Worm (Caenorhabditis elegans): ENCODE data around the gene C54F6.3.

C54F6.3 gene

DNA sequence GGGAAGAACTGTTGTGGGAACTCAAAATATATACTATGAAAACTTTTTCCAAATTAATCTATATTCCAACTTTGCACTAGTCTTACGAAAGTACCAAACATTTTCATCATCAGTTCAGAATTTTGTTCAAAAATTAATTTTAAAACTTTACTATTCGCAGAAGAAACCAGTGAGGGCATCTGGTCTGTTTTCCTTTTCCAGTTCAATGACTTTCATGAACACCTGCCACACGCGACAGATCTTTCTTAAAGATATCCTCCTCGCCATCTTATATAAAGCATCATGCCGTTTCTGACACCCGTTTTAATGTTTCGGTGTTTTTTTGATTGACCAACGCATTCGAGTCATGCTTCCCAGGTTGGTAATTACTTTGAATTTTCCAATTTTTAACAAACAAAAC is at the start of gene C54F6.3:
Gene C54F6.3, plus strand, starts transcription at position 301 of the 400 bp plus-strand sequence.
- TF ChIP-seq flt-1 (GFP tag; IDR thresholded peaks at IDR 0.05) (no peak), hnd-1 (tag; optimal IDR thresholded peaks at IDR 0.05) (no peak), tbx-11 (GFP tag; IDR thresholded peaks at IDR 0.05) (no peak), ceh-36 (tag; optimal IDR thresholded peaks at IDR 0.05) (no peak), B0310.2 (tag; optimal IDR thresholded peaks at IDR 0.05) (no peak), hmg-4 (GFP tag; optimal IDR thresholded peaks at IDR 0.05) (no peak), hmbx-1 (tag; optimal IDR thresholded peaks at IDR 0.05) (no peak), ceh-13 (GFP tag; optimal IDR thresholded peaks at IDR 0.05) (no peak), pes-1 (GFP tag; IDR thresholded peaks at IDR 0.05) (no peak), scrt-1 (GFP tag; IDR thresholded peaks at IDR 0.05) (no peak), tbx-37 (GFP tag; conservative IDR thresholded peaks at IDR 0.05) (no peak), aly-1 (tag; optimal IDR thresholded peaks at IDR 0.05) (no peak), ama-1 (optimal IDR thresholded peaks at IDR 0.05) (no peak), sea-1 (GFP tag; conservative IDR thresholded peaks at IDR 0.05) (no peak), ets-7 (tag; optimal IDR thresholded peaks at IDR 0.05) (no peak), tra-4 (tag; optimal IDR thresholded peaks at IDR 0.05) (no peak), F13C5.2 (tag; optimal IDR thresholded peaks at IDR 0.05) (no peak)

DNA sequence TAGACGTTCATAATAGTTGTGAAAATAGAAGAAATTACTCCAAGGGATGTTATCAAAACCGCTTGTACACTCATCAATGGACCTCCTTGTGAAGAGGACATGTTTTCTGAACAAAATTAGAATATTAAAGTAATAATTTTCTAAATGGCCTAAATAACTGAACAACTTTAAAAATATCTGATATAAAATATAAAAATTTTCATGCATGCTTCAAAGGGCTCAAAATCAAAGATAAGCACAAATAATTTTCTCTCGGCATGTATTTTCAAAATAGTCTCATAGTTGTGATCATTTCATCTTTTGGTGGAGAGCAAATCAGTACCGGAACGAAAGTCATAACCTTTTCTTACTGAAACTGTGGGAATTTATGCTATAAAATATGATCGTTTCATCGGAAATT is 48.0 kb upstream of the C54F6.3 start, which contains the start of gene srbc-8:
Gene srbc-8, minus strand, starts transcription at position 101 of the 400 bp plus-strand sequence.
- no peak for TF ChIP-seq pes-1 (GFP tag; IDR thresholded peaks at IDR 0.05)

DNA sequence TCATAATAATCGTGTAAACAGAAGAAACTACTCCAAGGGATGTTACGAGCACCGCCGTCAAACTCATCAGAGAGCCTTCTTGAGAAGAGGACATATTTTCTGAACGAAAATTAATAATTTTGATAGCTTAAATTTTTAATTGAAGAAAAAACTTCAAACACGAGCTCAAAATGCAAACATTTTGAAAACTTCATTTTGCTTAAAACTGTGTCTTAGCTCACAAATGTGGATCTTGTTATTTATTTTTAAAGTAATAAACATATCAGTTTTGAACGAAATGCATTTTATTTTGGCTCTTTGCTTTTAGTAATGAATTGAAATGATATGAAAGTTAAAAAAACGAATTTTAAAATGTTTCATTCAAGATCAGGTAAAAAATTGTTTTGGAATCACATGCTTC is 45.5 kb upstream of the C54F6.3 start, which contains the start of gene srbc-7:
Gene srbc-7, minus strand, starts transcription at position 101 of the 400 bp plus-strand sequence.
- TF ChIP-seq tbx-11 (GFP tag; IDR thresholded peaks at IDR 0.05) = no peak
- no peak for TF ChIP-seq hnd-1 (tag; optimal IDR thresholded peaks at IDR 0.05)
- TF ChIP-seq flt-1 (GFP tag; IDR thresholded peaks at IDR 0.05) = no peak
- TF ChIP-seq tra-4 (tag; optimal IDR thresholded peaks at IDR 0.05) = no peak
- TF ChIP-seq B0310.2 (tag; optimal IDR thresholded peaks at IDR 0.05) = no peak
- no peak for TF ChIP-seq hmg-4 (GFP tag; optimal IDR thresholded peaks at IDR 0.05)
- no peak for TF ChIP-seq aly-1 (tag; optimal IDR thresholded peaks at IDR 0.05)
- no peak for TF ChIP-seq ceh-13 (GFP tag; optimal IDR thresholded peaks at IDR 0.05)
- no peak for TF ChIP-seq tbx-37 (GFP tag; conservative IDR thresholded peaks at IDR 0.05)
- no peak for TF ChIP-seq ceh-36 (tag; optimal IDR thresholded peaks at IDR 0.05)
- no peak for TF ChIP-seq ets-7 (tag; optimal IDR thresholded peaks at IDR 0.05)
- TF ChIP-seq pes-1 (GFP tag; IDR thresholded peaks at IDR 0.05) = no peak
- no peak for TF ChIP-seq scrt-1 (GFP tag; IDR thresholded peaks at IDR 0.05)
- TF ChIP-seq sea-1 (GFP tag; conservative IDR thresholded peaks at IDR 0.05) = no peak
- TF ChIP-seq hmbx-1 (tag; optimal IDR thresholded peaks at IDR 0.05) = no peak
- TF ChIP-seq F13C5.2 (tag; optimal IDR thresholded peaks at IDR 0.05) = no peak
- TF ChIP-seq ama-1 (optimal IDR thresholded peaks at IDR 0.05) = no peak

DNA sequence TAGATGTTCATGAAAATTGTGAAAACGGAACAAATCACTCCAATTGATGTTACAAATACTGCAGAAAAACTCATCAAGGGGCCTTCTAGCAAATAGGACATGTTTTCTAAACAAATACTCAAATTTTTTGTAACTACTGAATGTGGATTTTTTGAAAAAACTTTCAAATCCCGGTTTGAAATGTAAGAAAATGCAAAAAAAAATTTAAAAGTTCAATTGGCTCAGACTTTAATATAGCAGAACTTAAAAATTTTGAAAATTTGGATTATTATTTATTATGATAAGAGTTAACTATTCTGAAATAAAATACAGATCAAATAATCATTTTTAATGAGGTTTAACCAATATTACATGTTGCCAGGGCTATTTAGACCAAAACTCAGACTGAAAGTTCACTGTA is 42.7 kb upstream of the C54F6.3 start, which contains the start of gene srbc-9:
Gene srbc-9, minus strand, starts transcription at position 101 of the 400 bp plus-strand sequence.
- TF ChIP-seq F13C5.2 (tag; optimal IDR thresholded peaks at IDR 0.05) (no peak), scrt-1 (GFP tag; IDR thresholded peaks at IDR 0.05) (no peak), tra-4 (tag; optimal IDR thresholded peaks at IDR 0.05) (no peak), B0310.2 (tag; optimal IDR thresholded peaks at IDR 0.05) (no peak), sea-1 (GFP tag; conservative IDR thresholded peaks at IDR 0.05) (no peak), hmbx-1 (tag; optimal IDR thresholded peaks at IDR 0.05) (no peak), ama-1 (optimal IDR thresholded peaks at IDR 0.05) (no peak), hnd-1 (tag; optimal IDR thresholded peaks at IDR 0.05) (no peak), aly-1 (tag; optimal IDR thresholded peaks at IDR 0.05) (no peak), hmg-4 (GFP tag; optimal IDR thresholded peaks at IDR 0.05) (no peak), ceh-13 (GFP tag; optimal IDR thresholded peaks at IDR 0.05) (no peak), ceh-36 (tag; optimal IDR thresholded peaks at IDR 0.05) (no peak), tbx-37 (GFP tag; conservative IDR thresholded peaks at IDR 0.05) (no peak), tbx-11 (GFP tag; IDR thresholded peaks at IDR 0.05) (no peak), pes-1 (GFP tag; IDR thresholded peaks at IDR 0.05) (no peak), ets-7 (tag; optimal IDR thresholded peaks at IDR 0.05) (no peak)

DNA sequence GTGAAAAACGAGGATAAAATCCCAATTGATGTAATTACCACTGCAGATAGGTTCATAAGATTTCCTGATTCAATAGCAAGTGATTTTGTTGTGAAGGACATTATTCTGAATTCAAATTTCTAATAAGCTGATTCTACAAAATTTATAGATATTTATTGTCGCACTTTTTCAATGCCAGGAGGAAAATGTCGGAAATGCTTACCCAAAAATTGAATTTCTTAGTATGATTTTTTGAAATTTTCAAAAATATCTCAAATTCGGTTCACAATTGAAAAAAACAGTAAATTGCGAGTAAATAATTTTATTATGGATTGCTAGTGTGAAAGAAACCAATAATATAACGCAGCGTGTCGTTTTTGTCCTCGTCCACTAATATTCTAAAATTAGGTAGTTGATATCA is 40.1 kb upstream of the C54F6.3 start, which contains the start of gene srbc-10:
Gene srbc-10, minus strand, starts transcription at position 101 of the 400 bp plus-strand sequence.
- TF ChIP-seq ceh-36 (tag; optimal IDR thresholded peaks at IDR 0.05) (no peak), aly-1 (tag; optimal IDR thresholded peaks at IDR 0.05) (no peak), scrt-1 (GFP tag; IDR thresholded peaks at IDR 0.05) (no peak), tra-4 (tag; optimal IDR thresholded peaks at IDR 0.05) (no peak), ama-1 (optimal IDR thresholded peaks at IDR 0.05) (no peak), ets-7 (tag; optimal IDR thresholded peaks at IDR 0.05) (no peak), tbx-11 (GFP tag; IDR thresholded peaks at IDR 0.05) (no peak), hmg-4 (GFP tag; optimal IDR thresholded peaks at IDR 0.05) (no peak), hmbx-1 (tag; optimal IDR thresholded peaks at IDR 0.05) (no peak), sea-1 (GFP tag; conservative IDR thresholded peaks at IDR 0.05) (no peak), tbx-37 (GFP tag; conservative IDR thresholded peaks at IDR 0.05) (no peak), hnd-1 (tag; optimal IDR thresholded peaks at IDR 0.05) (no peak), pes-1 (GFP tag; IDR thresholded peaks at IDR 0.05) (no peak), flt-1 (GFP tag; IDR thresholded peaks at IDR 0.05) (no peak), B0310.2 (tag; optimal IDR thresholded peaks at IDR 0.05) (no peak), ceh-13 (GFP tag; optimal IDR thresholded peaks at IDR 0.05) (no peak)

DNA sequence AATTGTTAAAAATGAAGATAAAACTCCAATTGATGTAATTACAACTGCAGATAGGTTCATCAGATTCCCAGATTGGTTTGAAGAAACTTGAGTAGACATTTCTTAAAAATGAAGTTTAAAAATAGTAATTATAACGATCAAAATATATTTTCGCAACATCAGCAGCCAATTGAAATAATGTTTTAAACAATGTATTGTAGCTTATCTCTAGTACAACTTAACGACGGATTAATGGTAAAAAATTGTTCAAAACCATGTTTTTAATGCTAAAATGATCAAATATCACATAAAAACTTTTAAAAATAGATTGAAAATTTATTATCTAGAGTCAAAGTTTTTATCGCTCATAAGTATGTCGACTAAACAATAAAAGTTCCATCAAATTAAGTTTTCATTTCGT is 37.9 kb upstream of the C54F6.3 start, which contains the start of gene srbc-11:
Gene srbc-11, minus strand, starts transcription at position 101 of the 400 bp plus-strand sequence.
- TF ChIP-seq ceh-36 (tag; optimal IDR thresholded peaks at IDR 0.05) (no peak), pes-1 (GFP tag; IDR thresholded peaks at IDR 0.05) (no peak), tra-4 (tag; optimal IDR thresholded peaks at IDR 0.05) (no peak), F13C5.2 (tag; optimal IDR thresholded peaks at IDR 0.05) (no peak), aly-1 (tag; optimal IDR thresholded peaks at IDR 0.05) (no peak), tbx-37 (GFP tag; conservative IDR thresholded peaks at IDR 0.05) (no peak), scrt-1 (GFP tag; IDR thresholded peaks at IDR 0.05) (no peak), B0310.2 (tag; optimal IDR thresholded peaks at IDR 0.05) (no peak), ama-1 (optimal IDR thresholded peaks at IDR 0.05) (no peak), sea-1 (GFP tag; conservative IDR thresholded peaks at IDR 0.05) (no peak), flt-1 (GFP tag; IDR thresholded peaks at IDR 0.05) (no peak), ets-7 (tag; optimal IDR thresholded peaks at IDR 0.05) (no peak), tbx-11 (GFP tag; IDR thresholded peaks at IDR 0.05) (no peak), hmbx-1 (tag; optimal IDR thresholded peaks at IDR 0.05) (no peak), hmg-4 (GFP tag; optimal IDR thresholded peaks at IDR 0.05) (no peak)

DNA sequence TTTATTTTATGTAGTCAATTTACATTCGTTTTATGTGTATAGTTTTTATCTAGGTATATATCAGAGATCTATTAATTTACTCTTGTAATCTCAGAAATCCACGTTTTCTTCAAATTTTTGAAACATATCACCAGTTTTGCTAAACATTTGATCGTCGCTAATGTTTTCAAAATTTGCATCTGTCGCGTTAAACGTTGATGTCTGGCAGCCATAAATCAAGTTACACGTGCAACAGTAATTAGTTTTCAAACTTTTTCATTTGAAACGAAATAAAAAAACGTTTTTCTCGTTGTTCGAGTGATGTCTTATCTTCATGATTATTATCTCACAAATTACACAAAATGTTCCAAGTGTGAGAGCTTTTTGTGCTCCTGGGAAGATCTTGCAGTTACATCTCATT is 35.6 kb upstream of the C54F6.3 start, which contains the start of gene srh-79:
Gene srh-79, plus strand, starts transcription at position 301 of the 400 bp plus-strand sequence.
- TF ChIP-seq scrt-1 (GFP tag; IDR thresholded peaks at IDR 0.05) (no peak), hmg-4 (GFP tag; optimal IDR thresholded peaks at IDR 0.05) (no peak), hnd-1 (tag; optimal IDR thresholded peaks at IDR 0.05) (no peak), pes-1 (GFP tag; IDR thresholded peaks at IDR 0.05) (no peak), flt-1 (GFP tag; IDR thresholded peaks at IDR 0.05) (no peak), ets-7 (tag; optimal IDR thresholded peaks at IDR 0.05) (no peak)
